Worm (Caenorhabditis elegans): ENCODE data around the gene M199.135.

Gene M199.135

ce11 chrIV:15114324-15114723 is at the start of gene M199.135:
TSS of gene M199.135 (plus strand) at chrIV:15114624.
- TF ChIP-seq tbx-2 (tag; optimal IDR thresholded peaks at IDR 0.05) = no peak
- no peak for TF ChIP-seq fos-1 (tag; optimal IDR thresholded peaks at IDR 0.05)
- TF ChIP-seq egl-27 (tag; optimal IDR thresholded peaks at IDR 0.05) = no peak
- no peak for TF ChIP-seq ama-1 (optimal IDR thresholded peaks at IDR 0.05)
- TF ChIP-seq nhr-84 (tag; optimal IDR thresholded peaks at IDR 0.05) = no peak
- no peak for TF ChIP-seq mep-1 (tag; optimal IDR thresholded peaks at IDR 0.05)
- no peak for TF ChIP-seq ztf-11 (tag; optimal IDR thresholded peaks at IDR 0.05)
- no peak for TF ChIP-seq unc-62 (GFP tag; optimal IDR thresholded peaks at IDR 0.05)
- TF ChIP-seq fkh-8 (tag; optimal IDR thresholded peaks at IDR 0.05) = no peak
- no peak for TF ChIP-seq fkh-10 (GFP tag; optimal IDR thresholded peaks at IDR 0.05)
- no peak for TF ChIP-seq snu-23 (GFP tag; optimal IDR thresholded peaks at IDR 0.05)
- no peak for TF ChIP-seq lir-3 (tag; optimal IDR thresholded peaks at IDR 0.05; ENCODE audit: poor library complexity)
- TF ChIP-seq elt-3 (tag; optimal IDR thresholded peaks at IDR 0.05) = no peak
- no peak for TF ChIP-seq C16A3.4 (tag; optimal IDR thresholded peaks at IDR 0.05)
- no peak for TF ChIP-seq jun-1 (tag; optimal IDR thresholded peaks at IDR 0.05)
- TF ChIP-seq pqm-1 (tag; optimal IDR thresholded peaks at IDR 0.05) = no peak
- TF ChIP-seq mef-2 (tag; optimal IDR thresholded peaks at IDR 0.05) = no peak
- TF ChIP-seq dsc-1 (tag; optimal IDR thresholded peaks at IDR 0.05) = no peak
- no peak for TF ChIP-seq egl-13 (tag; optimal IDR thresholded peaks at IDR 0.05)

DNA sequence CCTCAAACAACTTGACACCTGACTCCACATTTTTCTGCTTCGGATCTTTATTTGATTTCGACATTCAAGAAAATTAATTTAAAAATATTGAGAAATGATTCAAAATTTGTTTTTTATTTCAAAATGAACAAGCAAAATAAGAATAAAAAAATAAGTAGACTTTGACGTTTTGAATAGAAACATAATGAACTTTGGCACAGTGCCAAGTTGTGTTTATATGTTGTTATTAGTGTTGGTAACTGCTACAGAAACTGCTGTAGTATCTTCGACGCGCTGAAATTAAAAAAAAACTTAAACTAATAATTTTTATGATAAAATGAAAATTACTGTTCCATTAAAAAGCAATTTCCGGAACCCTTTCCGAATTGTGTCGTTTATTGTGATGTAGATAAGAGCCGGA is 48.8 kb upstream of the M199.135 start, which contains the start of gene Y41E3.18:
Gene Y41E3.18, minus strand, starts transcription at position 101 of the 400 bp plus-strand sequence.
- no peak for TF ChIP-seq C34B4.2 (tag; optimal IDR thresholded peaks at IDR 0.05)
- no peak for TF ChIP-seq unc-62 (GFP tag; optimal IDR thresholded peaks at IDR 0.05)
- TF ChIP-seq elt-2 (tag; optimal IDR thresholded peaks at IDR 0.05) = no peak
- no peak for TF ChIP-seq lin-15B (tag; optimal IDR thresholded peaks at IDR 0.05)
- TF ChIP-seq lin-39 (tag; optimal IDR thresholded peaks at IDR 0.05) = no peak
- no peak for TF ChIP-seq tlp-1 (tag; optimal IDR thresholded peaks at IDR 0.05)
- TF ChIP-seq pax-3 (tag; optimal IDR thresholded peaks at IDR 0.05) = no peak
- TF ChIP-seq efl-1 (optimal IDR thresholded peaks at IDR 0.05) = no peak
- TF ChIP-seq efl-1 (GFP tag; optimal IDR thresholded peaks at IDR 0.05 in 1 of 2) = no peak
- TF ChIP-seq mef-2 (tag; optimal IDR thresholded peaks at IDR 0.05) = no peak
- TF ChIP-seq nhr-12 (tag; optimal IDR thresholded peaks at IDR 0.05) = no peak
- no peak for TF ChIP-seq ets-5 (GFP tag; IDR thresholded peaks at IDR 0.05)

DNA sequence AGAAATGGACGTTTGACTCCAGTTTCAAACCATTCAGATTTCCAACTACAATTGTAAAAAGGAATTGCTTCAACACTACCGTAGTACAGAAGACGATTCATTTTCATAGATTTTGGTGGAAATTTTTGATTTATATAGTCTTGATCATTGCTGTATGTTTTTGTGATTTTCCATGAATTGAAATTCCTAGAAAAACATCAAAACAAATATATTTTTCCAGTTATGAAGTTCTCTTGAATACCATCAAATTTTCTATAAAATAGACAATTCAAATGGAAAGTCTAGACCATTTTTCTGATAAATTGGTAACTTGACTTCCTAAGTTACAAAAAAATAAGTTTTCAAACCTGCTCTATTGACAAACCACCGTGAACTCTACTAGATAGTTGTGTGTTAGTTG is 45.6 kb upstream of the M199.135 start, which contains the start of gene srt-48:
Gene srt-48, minus strand, starts transcription at position 101 of the 400 bp plus-strand sequence.
- TF ChIP-seq fkh-10 (GFP tag; optimal IDR thresholded peaks at IDR 0.05) = no peak
- TF ChIP-seq efl-1 (optimal IDR thresholded peaks at IDR 0.05) = no peak
- TF ChIP-seq efl-1 (GFP tag; optimal IDR thresholded peaks at IDR 0.05 in 1 of 2) = no peak
- TF ChIP-seq ama-1 (optimal IDR thresholded peaks at IDR 0.05) = no peak
- no peak for TF ChIP-seq zip-4 (GFP tag; optimal IDR thresholded peaks at IDR 0.05)
- TF ChIP-seq sptf-1 (tag; optimal IDR thresholded peaks at IDR 0.05) = no peak
- TF ChIP-seq ceh-8 (GFP tag; optimal IDR thresholded peaks at IDR 0.05) = no peak
- TF ChIP-seq mef-2 (tag; optimal IDR thresholded peaks at IDR 0.05) = no peak
- no peak for TF ChIP-seq pax-3 (tag; optimal IDR thresholded peaks at IDR 0.05)
- TF ChIP-seq dsc-1 (tag; optimal IDR thresholded peaks at IDR 0.05) = no peak
- no peak for TF ChIP-seq irx-1 (tag; optimal IDR thresholded peaks at IDR 0.05)
- TF ChIP-seq Y116A8C.19 (tag; optimal IDR thresholded peaks at IDR 0.05; ENCODE audit: borderline replicate concordance) = no peak
- no peak for TF ChIP-seq unc-86 (tag; optimal IDR thresholded peaks at IDR 0.05)
- no peak for TF ChIP-seq lin-39 (tag; optimal IDR thresholded peaks at IDR 0.05)
- no peak for TF ChIP-seq sup-37 (GFP tag; optimal IDR thresholded peaks at IDR 0.05)
- TF ChIP-seq tlp-1 (tag; optimal IDR thresholded peaks at IDR 0.05) = no peak
- TF ChIP-seq sox-4 (tag; optimal IDR thresholded peaks at IDR 0.05) = no peak
- TF ChIP-seq isw-1 (GFP tag; IDR thresholded peaks at IDR 0.05) = no peak

DNA sequence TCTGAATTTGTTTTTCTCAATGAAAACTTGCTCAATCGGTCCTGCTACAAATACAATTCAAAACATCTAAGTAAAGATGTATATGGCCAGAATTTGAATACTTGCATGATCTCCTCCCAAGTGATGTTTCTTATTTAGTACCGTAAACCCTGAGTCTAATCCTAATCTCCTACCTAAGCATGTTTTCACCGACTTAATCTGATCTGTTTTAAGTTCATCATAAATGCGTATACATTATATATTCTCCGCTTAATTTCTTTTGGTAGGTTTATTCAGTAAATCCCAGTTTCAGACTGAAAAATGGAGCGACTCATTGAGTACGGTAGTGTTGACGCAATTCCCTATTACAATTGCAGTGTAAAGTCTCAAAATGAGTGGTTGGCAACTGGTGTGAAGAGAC is 40.0 kb upstream of the M199.135 start, which contains the start of gene srt-50:
Gene srt-50, plus strand, starts transcription at position 301 of the 400 bp plus-strand sequence.
- TF ChIP-seq Y116A8C.19 (tag; optimal IDR thresholded peaks at IDR 0.05; ENCODE audit: borderline replicate concordance) (no peak), F16B12.6 (tag; optimal IDR thresholded peaks at IDR 0.05) (no peak), dpl-1 (GFP tag; optimal IDR thresholded peaks at IDR 0.05) (no peak), nhr-90 (tag; optimal IDR thresholded peaks at IDR 0.05; ENCODE audit: poor library complexity) (no peak), fkh-10 (GFP tag; optimal IDR thresholded peaks at IDR 0.05) (no peak)
